Worm (Caenorhabditis elegans) whole organism, mixed stage, embryonic: ENCODE results near the gene F10C1.8.
A peak's percentile ranks its signal among the peaks of the same experiment; 100 is the strongest.

Experiments used
- drap-1 ChIP-seq: fragments of 200-800 bp; sonication (Bioruptor generic); optimal IDR thresholded peaks from 3 replicates; lab custom pipeline; 2018; ENCODE audit warnings: mild to moderate bottlenecking, missing genetic modification characterization, missing compliant biosample characterization
- elt-1 ChIP-seq: sonication (generic microtip); optimal IDR thresholded peaks from 2 replicates; lab custom pipeline; 2017; ENCODE audit warnings: missing genetic modification characterization, mild to moderate bottlenecking, missing compliant biosample characterization, antibody characterized with exemption, moderate library complexity, borderline replicate concordance; ENCODE audit not compliant: insufficient read depth
- mep-1 ChIP-seq: fragments of 150-350 bp; optimal IDR thresholded peaks from 2 replicates; lab custom pipeline; 2017; ENCODE audit warnings: missing biosample characterization, missing genetic modification reagents, missing genetic modification characterization, inconsistent platforms
- nhr-237 ChIP-seq: fragments of 150-350 bp; optimal IDR thresholded peaks from 2 replicates; lab custom pipeline; 2014; ENCODE audit warnings: missing biosample characterization, missing genetic modification characterization
- nhr-28 ChIP-seq: fragments of 150-350 bp; optimal IDR thresholded peaks from 2 replicates; lab custom pipeline; 2014; ENCODE audit warnings: missing biosample characterization, missing genetic modification characterization
- unc-62 ChIP-seq: fragments of 150-350 bp; optimal IDR thresholded peaks from 2 replicates; lab custom pipeline; 2014; ENCODE audit warnings: missing biosample characterization, missing genetic modification reagents, missing genetic modification characterization

- TF ChIP-seq unc-62 (GFP tag; lab: Kevin White, UChicago) (peak; percentile 69), elt-1 (tag; lab: Kevin White, UChicago) (no peak), nhr-237 (tag; lab: Kevin White, UChicago) (no peak), nhr-28 (tag; lab: Kevin White, UChicago) (no peak), drap-1 (no peak), mep-1 (no peak)
Observed at ce11 chrII:5734883-5735282, 19.4 kb upstream of the F10C1.8 start.
